Worm (Caenorhabditis elegans): ENCODE measurements around the gene nit-1.

Gene nit-1

ce11 chrIII:3957850-3958249 lies 35.8 kb downstream of the nit-1 start:
- TF ChIP-seq ztf-11 (tag; optimal IDR thresholded peaks at IDR 0.05): no peak
- TF ChIP-seq unc-62 (GFP tag; optimal IDR thresholded peaks at IDR 0.05): no peak
- TF ChIP-seq unc-39 (tag; optimal IDR thresholded peaks at IDR 0.05): no peak
- TF ChIP-seq ham-2 (GFP tag; optimal IDR thresholded peaks at IDR 0.05): no peak

ce11 chrIII:3959206-3959605 lies 37.2 kb downstream of the nit-1 start:
- TF ChIP-seq ces-1 (GFP tag; optimal IDR thresholded peaks at IDR 0.05) (no peak), ceh-39 (tag; optimal IDR thresholded peaks at IDR 0.05) (no peak), nhr-237 (tag; optimal IDR thresholded peaks at IDR 0.05) (no peak), blmp-1 (tag; optimal IDR thresholded peaks at IDR 0.05) (no peak), zip-8 (tag; optimal IDR thresholded peaks at IDR 0.05) (no peak), elt-3 (tag; optimal IDR thresholded peaks at IDR 0.05) (no peak), lsy-2 (tag; optimal IDR thresholded peaks at IDR 0.05) (no peak), cnd-1 (tag; optimal IDR thresholded peaks at IDR 0.05) (no peak), mls-2 (tag; optimal IDR thresholded peaks at IDR 0.05) (no peak)

ce11 chrIII:3959987-3960386 lies 38.0 kb downstream of the nit-1 start, which contains the start of gene R10E9.3:
R10E9.3 (plus strand) TSS chrIII:3960221.
- TF ChIP-seq sptf-1 (tag; optimal IDR thresholded peaks at IDR 0.05) (no peak), sem-2 (GFP tag; optimal IDR thresholded peaks at IDR 0.05) (no peak), ceh-39 (tag; optimal IDR thresholded peaks at IDR 0.05) (no peak), hlh-1 (tag; optimal IDR thresholded peaks at IDR 0.05) (no peak), mab-5 (tag; optimal IDR thresholded peaks at IDR 0.05) (no peak), snpc-4 (tag; optimal IDR thresholded peaks at IDR 0.05) (no peak), zip-8 (tag; optimal IDR thresholded peaks at IDR 0.05) (no peak), pha-4 (tag; optimal IDR thresholded peaks at IDR 0.05) (no peak), drap-1 (GFP tag; optimal IDR thresholded peaks at IDR 0.05) (no peak), ceh-43 (GFP tag; optimal IDR thresholded peaks at IDR 0.05) (no peak), mls-2 (tag; optimal IDR thresholded peaks at IDR 0.05) (no peak), bed-3 (GFP tag; optimal IDR thresholded peaks at IDR 0.05) (no peak), elt-1 (tag; optimal IDR thresholded peaks at IDR 0.05; ENCODE audit: borderline replicate concordance, insufficient read depth) (no peak), tbx-8 (GFP tag; optimal IDR thresholded peaks at IDR 0.05) (no peak), mep-1 (tag; optimal IDR thresholded peaks at IDR 0.05) (no peak), nhr-76 (tag; optimal IDR thresholded peaks at IDR 0.05) (no peak), cnd-1 (tag; optimal IDR thresholded peaks at IDR 0.05) (no peak), ztf-11 (tag; optimal IDR thresholded peaks at IDR 0.05) (no peak), lin-13 (tag; optimal IDR thresholded peaks at IDR 0.05) (no peak)

ce11 chrIII:3964237-3964636 lies 42.2 kb downstream of the nit-1 start, which contains the start of gene R10E9.2:
R10E9.2 (minus strand) TSS chrIII:3964337.
- TF ChIP-seq flh-1 (GFP tag; optimal IDR thresholded peaks at IDR 0.05) (no peak), mab-5 (tag; optimal IDR thresholded peaks at IDR 0.05) (no peak)

ce11 chrIII:3966143-3966542 lies 44.1 kb downstream of the nit-1 start:
- TF ChIP-seq unc-120 (tag; optimal IDR thresholded peaks at IDR 0.05; ENCODE audit: poor library complexity, severe bottlenecking) (no peak), elt-3 (tag; optimal IDR thresholded peaks at IDR 0.05) (no peak), flh-1 (GFP tag; optimal IDR thresholded peaks at IDR 0.05) (no peak), lsy-2 (tag; optimal IDR thresholded peaks at IDR 0.05) (no peak), cnd-1 (tag; optimal IDR thresholded peaks at IDR 0.05) (no peak), hlh-1 (tag; optimal IDR thresholded peaks at IDR 0.05) (no peak), ztf-11 (tag; optimal IDR thresholded peaks at IDR 0.05) (no peak)

- TF ChIP-seq lsy-2 (tag; optimal IDR thresholded peaks at IDR 0.05) (no peak), sem-2 (GFP tag; optimal IDR thresholded peaks at IDR 0.05) (no peak)
Measured at ce11 chrIII:3969133-3969532, 47.1 kb downstream of the nit-1 start.

- TF ChIP-seq hlh-1 (tag; optimal IDR thresholded peaks at IDR 0.05) (no peak), snpc-4 (tag; optimal IDR thresholded peaks at IDR 0.05) (no peak), ces-1 (GFP tag; optimal IDR thresholded peaks at IDR 0.05) (peak; percentile 97)
Measured at ce11 chrIII:3970395-3970794, 48.4 kb downstream of the nit-1 start.
